Fruit fly (Drosophila melanogaster): ENCODE data around the gene CG4576.

DNA sequence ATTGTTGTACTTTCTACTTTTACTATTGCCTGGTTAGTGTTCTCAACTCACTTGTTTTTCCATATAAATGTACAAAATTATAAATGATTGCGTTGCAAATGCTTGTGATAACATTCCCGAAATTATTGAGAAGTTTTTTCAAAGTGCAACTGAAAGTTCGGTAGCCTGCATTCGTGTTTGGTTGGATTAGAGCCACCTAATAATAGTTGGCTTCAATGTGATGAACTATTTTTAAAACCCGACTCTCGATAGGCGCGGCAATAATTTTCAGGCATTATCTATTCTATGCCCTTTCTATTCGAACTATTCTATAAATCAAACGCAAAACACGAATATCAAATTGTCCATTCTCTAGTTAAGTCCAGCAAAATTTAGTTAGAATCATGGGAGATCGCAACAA lies 37.3 kb upstream of the CG4576 start, which contains the start of gene Uros2:
- no peak for TF ChIP-seq CG8478 (optimal IDR thresholded peaks at IDR 0.05)
- no peak for TF ChIP-seq CTCF (optimal IDR thresholded peaks at IDR 0.05)
